Fruit fly (Drosophila melanogaster) whole organism, embryonic: ENCODE measurements around the gene Kua.

Source experiments
- Antp ChIP-seq: fragments of 200-800 bp; sonication (Bioruptor generic); optimal IDR thresholded peaks from 3 replicates; lab custom pipeline; 2016; ENCODE audit warnings: missing biosample characterization, missing genetic modification characterization
- Asciz ChIP-seq: fragments of 200-800 bp; sonication (Bioruptor generic); optimal IDR thresholded peaks from 2 replicates; lab custom pipeline; 2017; ENCODE audit warnings: missing biosample characterization, mild to moderate bottlenecking, missing genetic modification characterization, missing genetic modification reagents
- Atf3 ChIP-seq: fragments of 200-800 bp; sonication (Bioruptor generic); optimal IDR thresholded peaks from 3 replicates; lab custom pipeline; 2016; ENCODE audit warnings: missing biosample characterization, missing genetic modification characterization
- Bdp1 ChIP-seq: fragments of 200-800 bp; sonication (Bioruptor generic); optimal IDR thresholded peaks from 3 replicates; lab custom pipeline; 2016; ENCODE audit warnings: missing biosample characterization, missing genetic modification characterization
- BtbVII ChIP-seq: fragments of 200-800 bp; sonication (Bioruptor generic); optimal IDR thresholded peaks from 3 replicates; lab custom pipeline; 2017; ENCODE audit warnings: missing biosample characterization, mild to moderate bottlenecking, missing genetic modification characterization
- CG10654 ChIP-seq: fragments of 200-800 bp; sonication (Bioruptor generic); optimal IDR thresholded peaks from 2 replicates; lab custom pipeline; 2016; ENCODE audit warnings: missing biosample characterization, missing genetic modification characterization
- CG12391 ChIP-seq: fragments of 200-800 bp; sonication (Bioruptor generic); optimal IDR thresholded peaks from 3 replicates; lab custom pipeline; 2018; ENCODE audit warnings: missing biosample characterization, mild to moderate bottlenecking, missing genetic modification characterization, moderate library complexity
- CG1529 ChIP-seq: fragments of 200-800 bp; sonication (Bioruptor generic); optimal IDR thresholded peaks from 3 replicates; lab custom pipeline; 2018; ENCODE audit warnings: missing biosample characterization, missing genetic modification characterization
- CG16863 ChIP-seq: fragments of 200-800 bp; sonication (Bioruptor generic); optimal IDR thresholded peaks from 3 replicates; lab custom pipeline; 2016; ENCODE audit warnings: missing biosample characterization, missing genetic modification characterization
- CG17568 ChIP-seq: fragments of 200-800 bp; sonication (Bioruptor generic); optimal IDR thresholded peaks from 2 replicates; lab custom pipeline; 2018; ENCODE audit warnings: missing biosample characterization, mild to moderate bottlenecking, missing genetic modification characterization, moderate library complexity
- CG17829 ChIP-seq: fragments of 200-800 bp; optimal IDR thresholded peaks from 2 replicates; lab custom pipeline; 2019; ENCODE audit warnings: missing biosample characterization, mild to moderate bottlenecking, missing genetic modification characterization, moderate library complexity
- CG1792 ChIP-seq: fragments of 200-800 bp; sonication (Bioruptor generic); optimal IDR thresholded peaks from 2 replicates; lab custom pipeline; 2016; ENCODE audit warnings: missing biosample characterization, missing genetic modification characterization
- CG18764 ChIP-seq: fragments of 200-800 bp; sonication (Bioruptor generic); optimal IDR thresholded peaks from 3 replicates; lab custom pipeline; 2016; ENCODE audit warnings: missing biosample characterization, missing genetic modification characterization
- CG2712 ChIP-seq: fragments of 200-800 bp; optimal IDR thresholded peaks from 3 replicates; lab custom pipeline; 2019; ENCODE audit warnings: missing biosample characterization, mild to moderate bottlenecking, missing genetic modification characterization, moderate library complexity
- CG31388 ChIP-seq: fragments of 200-800 bp; sonication (Bioruptor generic); optimal IDR thresholded peaks from 2 replicates; lab custom pipeline; 2016; ENCODE audit warnings: missing biosample characterization, missing genetic modification characterization
- CG42726 ChIP-seq: fragments of 200-800 bp; sonication (Bioruptor generic); IDR thresholded peaks from 2 replicates; pipeline ENCODE4 v1.3.6; 2022; ENCODE audit warnings: missing biosample characterization, missing genetic modification characterization; ENCODE audit not compliant: partially characterized antibody
- CG6654 ChIP-seq: fragments of 200-800 bp; sonication (Bioruptor generic); optimal IDR thresholded peaks from 2 replicates; lab custom pipeline; 2017; ENCODE audit warnings: missing biosample characterization, mild to moderate bottlenecking, missing genetic modification characterization
- CG6683 ChIP-seq: fragments of 200-800 bp; sonication (Bioruptor generic); optimal IDR thresholded peaks from 2 replicates; lab custom pipeline; 2017; ENCODE audit warnings: missing biosample characterization, mild to moderate bottlenecking, missing genetic modification characterization, missing genetic modification reagents
- CG7357 ChIP-seq: fragments of 200-800 bp; sonication (Bioruptor generic); IDR thresholded peaks from 3 replicates; pipeline ENCODE4 v1.3.6; 2022; ENCODE audit warnings: missing biosample characterization, missing genetic modification characterization
- CG8765 ChIP-seq: fragments of 200-800 bp; sonication (Bioruptor generic); IDR thresholded peaks from 2 replicates; pipeline ENCODE4 v1.3.6; 2022; ENCODE audit warnings: missing biosample characterization, missing genetic modification characterization
- CG9609 ChIP-seq: fragments of 200-800 bp; sonication (Bioruptor generic); optimal IDR thresholded peaks from 3 replicates; lab custom pipeline; 2016; ENCODE audit warnings: missing biosample characterization, missing genetic modification characterization
- CoRest ChIP-seq: fragments of 200-800 bp; sonication (Bioruptor generic); optimal IDR thresholded peaks from 3 replicates; lab custom pipeline; 2018; ENCODE audit warnings: missing biosample characterization, mild to moderate bottlenecking, missing genetic modification characterization, moderate library complexity
- Dll ChIP-seq: fragments of 200-800 bp; sonication (Bioruptor generic); IDR thresholded peaks from 4 replicates; pipeline ENCODE4 v1.3.6; 2022; ENCODE audit warnings: missing biosample characterization, missing genetic modification characterization; ENCODE audit not compliant: partially characterized antibody
- Ets65A ChIP-seq: fragments of 200-800 bp; sonication (Bioruptor generic); peaks from one replicate; lab custom pipeline; 2016; ENCODE audit warnings: missing biosample characterization, missing genetic modification characterization
- HLH3B ChIP-seq: fragments of 200-800 bp; sonication (Bioruptor generic); IDR thresholded peaks from 2 replicates; pipeline ENCODE4 v1.3.6; 2022; ENCODE audit warnings: missing biosample characterization, missing genetic modification characterization
- Meics ChIP-seq: fragments of 200-800 bp; sonication (Bioruptor generic); optimal IDR thresholded peaks from 2 replicates; lab custom pipeline; 2017; ENCODE audit warnings: missing biosample characterization, mild to moderate bottlenecking, missing genetic modification characterization
- NFAT ChIP-seq: fragments of 200-800 bp; sonication (Bioruptor generic); IDR thresholded peaks from 2 replicates; pipeline ENCODE4 v1.3.6; 2022; ENCODE audit warnings: missing biosample characterization, missing genetic modification characterization
- Oli ChIP-seq: fragments of 200-800 bp; sonication (Bioruptor generic); optimal IDR thresholded peaks from 2 replicates; lab custom pipeline; 2018; ENCODE audit warnings: missing biosample characterization, mild to moderate bottlenecking, missing genetic modification characterization, moderate library complexity
- Six4 ChIP-seq: fragments of 200-800 bp; sonication (Bioruptor generic); optimal IDR thresholded peaks from 2 replicates; lab custom pipeline; 2016; ENCODE audit warnings: missing biosample characterization, missing genetic modification characterization
- Taf1 ChIP-seq: fragments of 200-800 bp; sonication (Bioruptor generic); IDR thresholded peaks from 2 replicates; pipeline ENCODE4 v1.3.6; 2022; ENCODE audit warnings: missing biosample characterization, missing genetic modification characterization
- bab2 ChIP-seq: fragments of 200-800 bp; sonication (Bioruptor generic); optimal IDR thresholded peaks from 2 replicates; lab custom pipeline; 2016; ENCODE audit warnings: missing biosample characterization, missing genetic modification characterization
- da ChIP-seq: fragments of 200-800 bp; sonication (Bioruptor generic); optimal IDR thresholded peaks from 2 replicates; lab custom pipeline; 2016; ENCODE audit warnings: missing biosample characterization, missing genetic modification characterization
- dysf ChIP-seq: fragments of 200-800 bp; sonication (Bioruptor generic); IDR thresholded peaks from 3 replicates; pipeline ENCODE4 v1.3.6; 2022; ENCODE audit warnings: missing biosample characterization, missing genetic modification characterization
- en ChIP-seq: fragments of 200-800 bp; sonication (Bioruptor generic); optimal IDR thresholded peaks from 2 replicates; lab custom pipeline; 2016; ENCODE audit warnings: missing biosample characterization, missing genetic modification characterization
- eve ChIP-seq, 2 experiments: fragments of >200 bp; optimal IDR thresholded peaks; 2 replicates each; lab custom pipeline; 2017; ENCODE audit warnings: missing biosample characterization in 2 of 2, missing genetic modification characterization in 2 of 2
- fd3F ChIP-seq: fragments of 200-800 bp; sonication (Bioruptor generic); optimal IDR thresholded peaks from 2 replicates; lab custom pipeline; 2018; ENCODE audit warnings: missing biosample characterization, mild to moderate bottlenecking, missing genetic modification characterization, moderate library complexity
- ftz-f1 ChIP-seq: fragments of 200-800 bp; sonication (Bioruptor generic); optimal IDR thresholded peaks from 2 replicates; lab custom pipeline; 2016; ENCODE audit warnings: missing biosample characterization, missing genetic modification characterization
- her ChIP-seq: fragments of 200-800 bp; sonication (Bioruptor generic); optimal IDR thresholded peaks from 2 replicates; lab custom pipeline; 2016; ENCODE audit warnings: missing biosample characterization, missing genetic modification characterization
- hkb ChIP-seq, 2 experiments: fragments of 200-800 bp in 1 of 2; fragments of >200 bp in 1 of 2; sonication (Bioruptor generic) in 1 of 2; IDR thresholded peaks in 1 of 2; optimal IDR thresholded peaks in 1 of 2; 2 replicates each; pipeline versions ENCODE4 v1.3.6 to Lab custom; 2017 to 2022; ENCODE audit warnings: missing biosample characterization in 1 of 2, missing genetic modification characterization in 1 of 2
- klu ChIP-seq: fragments of 200-800 bp; sonication (Bioruptor generic); IDR thresholded peaks from 2 replicates; pipeline ENCODE4 v1.3.6; 2022; ENCODE audit warnings: missing biosample characterization, missing genetic modification characterization
- kni ChIP-seq: fragments of 200-800 bp; sonication (Bioruptor generic); optimal IDR thresholded peaks from 3 replicates; lab custom pipeline; 2017; ENCODE audit warnings: mild to moderate bottlenecking, missing biosample characterization, missing genetic modification reagents, missing genetic modification characterization
- onecut ChIP-seq: fragments of 200-800 bp; sonication (Bioruptor generic); IDR thresholded peaks from 2 replicates; pipeline ENCODE4 v1.3.6; 2022; ENCODE audit warnings: missing biosample characterization, missing genetic modification characterization
- pb ChIP-seq: fragments of 200-800 bp; sonication (Bioruptor generic); optimal IDR thresholded peaks from 3 replicates; lab custom pipeline; 2016; ENCODE audit warnings: missing biosample characterization, missing genetic modification characterization
- repo ChIP-seq: fragments of 200-800 bp; sonication (Bioruptor generic); optimal IDR thresholded peaks from 2 replicates; lab custom pipeline; 2016; ENCODE audit warnings: missing biosample characterization, missing genetic modification characterization
- sc ChIP-seq, 3 experiments: fragments of >200 bp in 2 of 3; fragments of 200-800 bp in 1 of 3; sonication (Bioruptor generic) in 1 of 3; optimal IDR thresholded peaks; 2 replicates in 2 of 3; 3 replicates in 1 of 3; lab custom pipeline; 2017; ENCODE audit warnings: mild to moderate bottlenecking in 1 of 3, missing biosample characterization in 1 of 3, missing genetic modification characterization in 1 of 3, missing genetic modification reagents in 1 of 3
- sens ChIP-seq: fragments of 200-800 bp; sonication (Bioruptor generic); peaks from one replicate; lab custom pipeline; 2016; ENCODE audit warnings: missing biosample characterization, missing genetic modification characterization
- ssp ChIP-seq: fragments of 200-800 bp; sonication (Bioruptor generic); IDR thresholded peaks from 2 replicates; pipeline ENCODE4 v1.3.6; 2022; ENCODE audit warnings: missing biosample characterization, missing genetic modification characterization
- tgo ChIP-seq: fragments of 200-800 bp; sonication (Bioruptor generic); IDR thresholded peaks from 3 replicates; pipeline ENCODE4 v1.3.6; 2022; ENCODE audit warnings: missing biosample characterization, missing genetic modification characterization
- tio ChIP-seq: fragments of 200-800 bp; sonication (Bioruptor generic); optimal IDR thresholded peaks from 2 replicates; lab custom pipeline; 2017; ENCODE audit warnings: missing biosample characterization, missing genetic modification characterization, inconsistent platforms
- usp ChIP-seq: fragments of >200 bp; optimal IDR thresholded peaks from 2 replicates; lab custom pipeline; 2017; ENCODE audit warnings: missing biosample characterization, missing genetic modification characterization

The Kua gene

dm6 chr2L:20097105-20097631 lies at the start of gene Kua, which contains the start of gene mRpS18B (continued):
- TF ChIP-seq eve (GFP tag; optimal IDR thresholded peaks at IDR 0.05; lab: Kevin White, UChicago) (no peak), Ets65A (GFP tag; lab: Kevin White, UChicago) (peak; percentile 53), Oli (tag; lab: Kevin White, UChicago) (peak; percentile 34), CG2712 (peak; percentile 70), CG10654 (no peak), her (GFP tag; lab: Kevin White, UChicago) (no peak), dysf (GFP tag; lab: Robert Waterston, UW) (peak; percentile 57; the same call in 2 of the 3 replicates), Asciz (no peak), Six4 (GFP tag; lab: Kevin White, UChicago) (peak; percentile 50), sens (peak; percentile 90), da (GFP tag; lab: Kevin White, UChicago) (no peak), en (GFP tag; lab: Kevin White, UChicago) (no peak), CG17568 (GFP tag; lab: Kevin White, UChicago) (no peak), CG1529 (GFP tag; lab: Kevin White, UChicago) (no peak), tgo (GFP tag; lab: Robert Waterston, UW) (peak; percentile 46; the same call in 1 of the 3 replicates), usp (GFP tag; lab: Kevin White, UChicago) (no peak), Antp (GFP tag; lab: Kevin White, UChicago) (no peak), CG18764 (GFP tag; lab: Kevin White, UChicago) (peak; percentile 1), CG16863 (GFP tag; lab: Kevin White, UChicago) (peak; percentile 35), Bdp1 (GFP tag; lab: Kevin White, UChicago) (peak; percentile 1), CG42726 (GFP tag; lab: Robert Waterston, UW) (0 out of 2 replicates have a peak, but pooled peaks have one; percentile 43), bab2 (no peak), CG9609 (GFP tag; lab: Kevin White, UChicago) (no peak), CG6683 (GFP tag; lab: Kevin White, UChicago) (no peak), Meics (GFP tag; lab: Kevin White, UChicago) (peak; percentile 54), onecut (GFP tag; lab: Robert Waterston, UW) (no peak), CoRest (tag; lab: Kevin White, UChicago) (peak; percentile 83), CG12391 (tag; lab: Kevin White, UChicago) (peak; percentile 70), tio (GFP tag; lab: Kevin White, UChicago) (no peak), CG6654 (GFP tag; lab: Kevin White, UChicago) (peak; percentile 17), kni (GFP tag; lab: Kevin White, UChicago) (no peak), fd3F (peak; percentile 23), HLH3B (GFP tag; lab: Robert Waterston, UW) (peak; percentile 46; the same call in 1 of the 2 replicates), CG7357 (no peak), BtbVII (GFP tag; lab: Kevin White, UChicago) (peak; percentile 22), pb (GFP tag; lab: Kevin White, UChicago) (no peak), Dll (GFP tag; lab: Robert Waterston, UW) (peak; percentile 52; the same call in 2 of the 4 replicates), CG31388 (no peak), CG17829 (tag; lab: Kevin White, UChicago) (peak; percentile 63), Taf1 (GFP tag; lab: Robert Waterston, UW) (no peak), ftz-f1 (no peak), Atf3 (GFP tag; lab: Kevin White, UChicago) (no peak), hkb (optimal IDR thresholded peaks at IDR 0.05; lab: Kevin White, UChicago) (no peak), hkb (GFP tag; IDR thresholded peaks at IDR 0.05; lab: Robert Waterston, UW) (peak; percentile 53), NFAT (GFP tag; lab: Robert Waterston, UW) (peak; percentile 52), CG1792 (no peak), sc (optimal IDR thresholded peaks at IDR 0.05; lab: Kevin White, UChicago) (no peak), sc (GFP tag; optimal IDR thresholded peaks at IDR 0.05; lab: Kevin White, UChicago) (no peak), ssp (GFP tag; lab: Robert Waterston, UW) (peak; percentile 60), klu (GFP tag; lab: Robert Waterston, UW) (peak; percentile 10; the same call in 1 of the 2 replicates), repo (GFP tag; lab: Kevin White, UChicago) (no peak), CG8765 (GFP tag; lab: Robert Waterston, UW) (no peak)
